Fruit fly (Drosophila melanogaster) whole organism, embryonic: ENCODE results near the gene tra.
A peak's percentile ranks its signal among the peaks of the same experiment; 100 is the strongest.

Experiments used
- Bgb ChIP-seq: fragments of 200-800 bp; sonication (Bioruptor generic); IDR thresholded peaks from 2 replicates; pipeline ENCODE4 v1.3.6; 2022; ENCODE audit warnings: missing biosample characterization, missing genetic modification characterization; ENCODE audit not compliant: partially characterized antibody
- C15 ChIP-seq: fragments of 200-800 bp; sonication (Bioruptor generic); IDR thresholded peaks from 3 replicates; pipeline ENCODE4 v1.3.6; 2022; ENCODE audit warnings: missing biosample characterization, missing genetic modification characterization
- CG1024 ChIP-seq: fragments of 200-800 bp; sonication (Bioruptor generic); IDR thresholded peaks from 2 replicates; pipeline ENCODE4 v1.3.6; 2022; ENCODE audit warnings: missing biosample characterization, missing genetic modification characterization
- CG10654 ChIP-seq: fragments of 200-800 bp; sonication (Bioruptor generic); optimal IDR thresholded peaks from 2 replicates; lab custom pipeline; 2016; ENCODE audit warnings: missing biosample characterization, missing genetic modification characterization
- CG12236 ChIP-seq: fragments of 200-800 bp; sonication (Bioruptor generic); optimal IDR thresholded peaks from 2 replicates; lab custom pipeline; 2016; ENCODE audit warnings: missing biosample characterization, missing genetic modification characterization
- CG12391 ChIP-seq: fragments of 200-800 bp; sonication (Bioruptor generic); optimal IDR thresholded peaks from 3 replicates; lab custom pipeline; 2018; ENCODE audit warnings: missing biosample characterization, mild to moderate bottlenecking, missing genetic modification characterization, moderate library complexity
- CG14667 ChIP-seq: fragments of 200-800 bp; sonication (Bioruptor generic); IDR thresholded peaks from 2 replicates; pipeline ENCODE4 v1.3.6; 2022; ENCODE audit warnings: missing biosample characterization, missing genetic modification characterization
- CG15479 ChIP-seq: fragments of 200-800 bp; sonication (Bioruptor generic); optimal IDR thresholded peaks from 3 replicates; lab custom pipeline; 2019; ENCODE audit warnings: missing biosample characterization, mild to moderate bottlenecking, missing genetic modification characterization, moderate library complexity
- CG17328 ChIP-seq: fragments of 200-800 bp; sonication (Bioruptor generic); IDR thresholded peaks from 2 replicates; pipeline ENCODE4 v1.3.6; 2022; ENCODE audit warnings: missing biosample characterization, missing genetic modification characterization
- CG17361 ChIP-seq: fragments of 200-800 bp; sonication (Bioruptor generic); IDR thresholded peaks from 3 replicates; pipeline ENCODE4 v1.3.6; 2022; ENCODE audit warnings: missing biosample characterization, missing genetic modification characterization
- CG17612 ChIP-seq: fragments of 200-800 bp; sonication (Bioruptor generic); IDR thresholded peaks from 2 replicates; pipeline ENCODE4 v1.3.6; 2022; ENCODE audit warnings: missing biosample characterization, missing genetic modification characterization
- CG18262 ChIP-seq: fragments of 200-800 bp; optimal IDR thresholded peaks from 3 replicates; lab custom pipeline; 2019; ENCODE audit warnings: missing biosample characterization, mild to moderate bottlenecking, missing genetic modification characterization, moderate library complexity
- CG18619 ChIP-seq: fragments of 200-800 bp; sonication (Bioruptor generic); optimal IDR thresholded peaks from 3 replicates; lab custom pipeline; 2017; ENCODE audit warnings: missing biosample characterization, mild to moderate bottlenecking, missing genetic modification characterization
- CG2875 ChIP-seq: fragments of 200-800 bp; sonication (Bioruptor generic); optimal IDR thresholded peaks from 2 replicates; lab custom pipeline; 2017; ENCODE audit warnings: missing biosample characterization, mild to moderate bottlenecking, missing genetic modification characterization, missing genetic modification reagents
- CG3838 ChIP-seq: fragments of 200-800 bp; sonication (Bioruptor generic); optimal IDR thresholded peaks from 3 replicates; lab custom pipeline; 2016; ENCODE audit warnings: missing biosample characterization, missing genetic modification characterization
- CG6689 ChIP-seq: fragments of 200-800 bp; sonication (Bioruptor generic); IDR thresholded peaks from 2 replicates; pipeline ENCODE4 v1.3.6; 2022; ENCODE audit warnings: missing biosample characterization, missing genetic modification characterization
- CG7271 ChIP-seq: fragments of 200-800 bp; sonication (Bioruptor generic); optimal IDR thresholded peaks from 2 replicates; lab custom pipeline; 2018; ENCODE audit warnings: missing biosample characterization, mild to moderate bottlenecking, missing genetic modification characterization, moderate library complexity
- CG7556 ChIP-seq: fragments of 200-800 bp; sonication (Bioruptor generic); optimal IDR thresholded peaks from 2 replicates; lab custom pipeline; 2017; ENCODE audit warnings: missing biosample characterization, mild to moderate bottlenecking, missing genetic modification characterization
- CG8765 ChIP-seq: fragments of 200-800 bp; sonication (Bioruptor generic); IDR thresholded peaks from 2 replicates; pipeline ENCODE4 v1.3.6; 2022; ENCODE audit warnings: missing biosample characterization, missing genetic modification characterization
- CG9876 ChIP-seq: fragments of 200-800 bp; sonication (Bioruptor generic); optimal IDR thresholded peaks from 2 replicates; lab custom pipeline; 2016; ENCODE audit warnings: missing biosample characterization, missing genetic modification characterization
- Camta ChIP-seq: fragments of 200-800 bp; sonication (Bioruptor generic); optimal IDR thresholded peaks from 2 replicates; lab custom pipeline; 2016; ENCODE audit warnings: missing biosample characterization, missing genetic modification characterization
- CkIIα-i1 ChIP-seq: fragments of 200-800 bp; sonication (Bioruptor generic); IDR thresholded peaks from 2 replicates; pipeline ENCODE4 v1.3.6; 2022; ENCODE audit warnings: missing biosample characterization, missing genetic modification characterization
- Deaf1 ChIP-seq: fragments of 200-800 bp; optimal IDR thresholded peaks from 3 replicates; lab custom pipeline; 2019; ENCODE audit warnings: missing biosample characterization, mild to moderate bottlenecking, missing genetic modification characterization, moderate library complexity
- E2f2 ChIP-seq: fragments of 200-800 bp; sonication (Bioruptor generic); IDR thresholded peaks from 2 replicates; pipeline ENCODE4 v1.3.6; 2022; ENCODE audit warnings: missing biosample characterization, missing genetic modification characterization
- Ets65A ChIP-seq: fragments of 200-800 bp; sonication (Bioruptor generic); peaks from one replicate; lab custom pipeline; 2016; ENCODE audit warnings: missing biosample characterization, missing genetic modification characterization
- H15 ChIP-seq: fragments of 200-800 bp; sonication (Bioruptor generic); IDR thresholded peaks from 3 replicates; pipeline ENCODE4 v1.3.6; 2022; ENCODE audit warnings: missing biosample characterization, missing genetic modification characterization
- HmgZ ChIP-seq: fragments of 200-800 bp; sonication (Bioruptor generic); optimal IDR thresholded peaks from 2 replicates; lab custom pipeline; 2018; ENCODE audit warnings: missing biosample characterization, mild to moderate bottlenecking, missing genetic modification characterization
- Hsf ChIP-seq: fragments of 200-800 bp; sonication (Bioruptor generic); optimal IDR thresholded peaks from 3 replicates; lab custom pipeline; 2016; ENCODE audit warnings: missing biosample characterization, missing genetic modification characterization
- Meics ChIP-seq: fragments of 200-800 bp; sonication (Bioruptor generic); optimal IDR thresholded peaks from 2 replicates; lab custom pipeline; 2017; ENCODE audit warnings: missing biosample characterization, mild to moderate bottlenecking, missing genetic modification characterization
- Neu2 ChIP-seq: fragments of 200-800 bp; sonication (Bioruptor generic); optimal IDR thresholded peaks from 3 replicates; lab custom pipeline; 2016; ENCODE audit warnings: missing biosample characterization, missing genetic modification characterization, borderline replicate concordance
- NfI ChIP-seq: fragments of 200-800 bp; sonication (Bioruptor generic); optimal IDR thresholded peaks from 3 replicates; lab custom pipeline; 2018; ENCODE audit warnings: missing biosample characterization, mild to moderate bottlenecking, missing genetic modification characterization, moderate library complexity
- Six4 ChIP-seq: fragments of 200-800 bp; sonication (Bioruptor generic); optimal IDR thresholded peaks from 2 replicates; lab custom pipeline; 2016; ENCODE audit warnings: missing biosample characterization, missing genetic modification characterization
- Trl ChIP-seq, 3 experiments: fragments of >200 bp in 2 of 3; fragments of 200-800 bp in 1 of 3; sonication (Bioruptor generic) in 1 of 3; optimal IDR thresholded peaks; 2 replicates in 1 of 3; 3 replicates in 2 of 3; lab custom pipeline; 2016 to 2017; ENCODE audit warnings: missing biosample characterization in 1 of 3, missing genetic modification characterization in 1 of 3
- Xbp1 ChIP-seq: fragments of 200-800 bp; sonication (Bioruptor generic); optimal IDR thresholded peaks from 3 replicates; lab custom pipeline; 2016; ENCODE audit warnings: missing biosample characterization, mild to moderate bottlenecking, missing genetic modification characterization
- amos ChIP-seq: fragments of 200-800 bp; sonication (Bioruptor generic); IDR thresholded peaks from 2 replicates; pipeline ENCODE4 v1.3.6; 2022; ENCODE audit warnings: missing biosample characterization, missing genetic modification characterization; ENCODE audit not compliant: partially characterized antibody
- ara ChIP-seq: fragments of 200-800 bp; sonication (Bioruptor generic); IDR thresholded peaks from 2 replicates; pipeline ENCODE4 v1.3.6; 2022; ENCODE audit warnings: missing biosample characterization, missing genetic modification characterization
- chinmo ChIP-seq: fragments of 200-800 bp; sonication (Bioruptor generic); IDR thresholded peaks from 4 replicates; pipeline ENCODE4 v1.3.6; 2022; ENCODE audit warnings: missing biosample characterization, missing genetic modification characterization; ENCODE audit not compliant: partially characterized antibody
- ci ChIP-seq: fragments of 200-800 bp; sonication (Bioruptor generic); IDR thresholded peaks from 3 replicates; pipeline ENCODE4 v1.3.6; 2022; ENCODE audit warnings: missing biosample characterization, missing genetic modification characterization
- fd3F ChIP-seq: fragments of 200-800 bp; sonication (Bioruptor generic); optimal IDR thresholded peaks from 2 replicates; lab custom pipeline; 2018; ENCODE audit warnings: missing biosample characterization, mild to moderate bottlenecking, missing genetic modification characterization, moderate library complexity
- h ChIP-seq: fragments of >200 bp; optimal IDR thresholded peaks from 2 replicates; lab custom pipeline; 2017
- her ChIP-seq: fragments of 200-800 bp; sonication (Bioruptor generic); optimal IDR thresholded peaks from 2 replicates; lab custom pipeline; 2016; ENCODE audit warnings: missing biosample characterization, missing genetic modification characterization
- kah ChIP-seq: fragments of 200-800 bp; sonication (Bioruptor generic); optimal IDR thresholded peaks from 2 replicates; lab custom pipeline; 2018; ENCODE audit warnings: missing biosample characterization, mild to moderate bottlenecking, missing genetic modification characterization
- kay ChIP-seq: fragments of 200-800 bp; sonication (Bioruptor generic); optimal IDR thresholded peaks from 2 replicates; lab custom pipeline; 2016; ENCODE audit warnings: missing biosample characterization, missing genetic modification characterization
- knrl ChIP-seq: fragments of 200-800 bp; sonication (Bioruptor generic); IDR thresholded peaks from 3 replicates; pipeline ENCODE4 v1.3.6; 2022; ENCODE audit warnings: missing biosample characterization, missing genetic modification characterization; ENCODE audit not compliant: partially characterized antibody
- nmo ChIP-seq: fragments of 200-800 bp; sonication (Bioruptor generic); optimal IDR thresholded peaks from 2 replicates; lab custom pipeline; 2018; ENCODE audit warnings: missing biosample characterization, mild to moderate bottlenecking, missing genetic modification characterization, moderate library complexity
- odd ChIP-seq: fragments of 200-800 bp; sonication (Bioruptor generic); optimal IDR thresholded peaks from 2 replicates; lab custom pipeline; 2017; ENCODE audit warnings: missing biosample characterization, mild to moderate bottlenecking, missing genetic modification characterization
- pan ChIP-seq, 4 experiments: fragments of >200 bp in 3 of 4; fragments of 200-800 bp in 1 of 4; sonication (Bioruptor generic) in 1 of 4; optimal IDR thresholded peaks in 3 of 4; IDR thresholded peaks in 1 of 4; 2 replicates each; pipeline versions ENCODE4 v1.3.6 to Lab custom; 2017 to 2022; ENCODE audit warnings: missing biosample characterization in 2 of 4, missing genetic modification characterization in 2 of 4, mixed read lengths in 1 of 4
- prd ChIP-seq, 3 experiments: fragments of >200 bp in 2 of 3; fragments of 200-800 bp in 1 of 3; sonication (Bioruptor generic) in 1 of 3; optimal IDR thresholded peaks in 2 of 3; IDR thresholded peaks in 1 of 3; 2 replicates in 2 of 3; 3 replicates in 1 of 3; pipeline versions ENCODE4 v1.3.6 to Lab custom; 2017 to 2022; ENCODE audit warnings: missing biosample characterization in 1 of 3, missing genetic modification characterization in 1 of 3
- seq ChIP-seq: fragments of 200-800 bp; sonication (Bioruptor generic); IDR thresholded peaks from 2 replicates; pipeline ENCODE4 v1.3.6; 2022; ENCODE audit warnings: missing biosample characterization, missing genetic modification characterization
- zen ChIP-seq: fragments of 200-800 bp; sonication (Bioruptor generic); optimal IDR thresholded peaks from 3 replicates; lab custom pipeline; 2018; ENCODE audit warnings: missing biosample characterization, mild to moderate bottlenecking, missing genetic modification characterization, moderate library complexity

tra gene

DNA sequence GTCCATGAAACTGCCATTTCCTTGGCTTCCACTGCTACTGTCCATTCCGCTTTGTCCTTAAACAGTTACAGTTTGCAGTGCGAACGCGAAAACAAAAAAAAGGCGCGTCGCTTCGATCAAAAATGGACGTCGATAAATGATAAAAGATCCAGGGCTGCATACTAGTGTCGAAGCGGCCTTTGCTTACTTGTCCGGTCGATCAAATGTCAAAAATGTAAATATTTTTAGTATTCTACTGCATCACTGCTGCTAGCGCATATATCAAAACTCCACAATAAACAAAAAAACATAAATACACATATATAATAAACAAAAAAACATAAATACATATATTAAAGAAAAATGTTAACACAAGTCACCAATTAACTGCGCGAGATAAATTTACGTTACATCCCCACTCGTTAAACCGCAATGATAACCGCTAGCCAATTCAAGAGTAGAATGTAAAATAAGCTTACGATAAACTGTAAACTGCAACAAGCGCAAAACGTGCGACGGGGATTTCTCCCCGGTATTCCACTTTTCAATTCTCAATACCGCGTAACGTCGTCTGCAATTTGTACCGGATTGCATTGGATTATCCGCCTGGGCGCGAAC, 4.2 kb upstream of the tra start, which contains the start of the genes spd-2 and Apl (continued):
- TF ChIP-seq CG10654 (GFP tag; lab: Kevin White, UChicago) (no peak), prd (optimal IDR thresholded peaks at IDR 0.05; lab: Kevin White, UChicago) (no peak), prd (GFP tag; IDR thresholded peaks at IDR 0.05; lab: Robert Waterston, UW) (no peak), CG9876 (GFP tag; lab: Kevin White, UChicago) (no peak), chinmo (GFP tag; lab: Robert Waterston, UW) (peak; percentile 82; the same call in 1 of the 4 replicates), CG17361 (GFP tag; lab: Robert Waterston, UW) (0 out of 3 replicates have a peak, but pooled peaks have one; percentile 17), kah (GFP tag; lab: Kevin White, UChicago) (no peak), odd (GFP tag; lab: Kevin White, UChicago) (no peak), CG6689 (GFP tag; lab: Robert Waterston, UW) (no peak), nmo (GFP tag; lab: Kevin White, UChicago) (peak; percentile 27), h (lab: Kevin White, UChicago) (no peak), E2f2 (peak; percentile 75), CG3838 (no peak), CG17612 (GFP tag; lab: Robert Waterston, UW) (no peak), CG7271 (no peak), CG1024 (GFP tag; lab: Robert Waterston, UW) (no peak), CG2875 (GFP tag; lab: Kevin White, UChicago) (no peak), Ets65A (no peak), kay (GFP tag; lab: Kevin White, UChicago) (no peak), CG12236 (GFP tag; lab: Kevin White, UChicago) (no peak), CG15479 (GFP tag; lab: Kevin White, UChicago) (no peak), Meics (GFP tag; lab: Kevin White, UChicago) (no peak), Trl (optimal IDR thresholded peaks at IDR 0.05; lab: Kevin White, UChicago) (no peak), Trl (GFP tag; optimal IDR thresholded peaks at IDR 0.05; lab: Kevin White, UChicago) (no peak), NfI (GFP tag; lab: Kevin White, UChicago) (no peak), CG12391 (no peak), Xbp1 (no peak), Neu2 (GFP tag; lab: Kevin White, UChicago) (no peak), knrl (GFP tag; lab: Robert Waterston, UW) (peak; percentile 59), CG18619 (GFP tag; lab: Kevin White, UChicago) (no peak), ara (GFP tag; lab: Robert Waterston, UW) (no peak), CG14667 (GFP tag; lab: Robert Waterston, UW) (no peak), HmgZ (peak; percentile 29), Six4 (no peak), Camta (GFP tag; lab: Kevin White, UChicago) (no peak), amos (GFP tag; lab: Robert Waterston, UW) (peak; percentile 57), ci (GFP tag; lab: Robert Waterston, UW) (no peak), fd3F (GFP tag; lab: Kevin White, UChicago) (no peak), CG17328 (GFP tag; lab: Robert Waterston, UW) (no peak), C15 (GFP tag; lab: Robert Waterston, UW) (no peak), CkIIα-i1 (GFP tag; lab: Robert Waterston, UW) (no peak), Bgb (GFP tag; lab: Robert Waterston, UW) (peak; percentile 60), H15 (GFP tag; lab: Robert Waterston, UW) (no peak), her (GFP tag; lab: Kevin White, UChicago) (no peak), zen (tag; lab: Kevin White, UChicago) (no peak), Hsf (no peak), CG8765 (no peak), CG18262 (no peak), CG7556 (GFP tag; lab: Kevin White, UChicago) (no peak), seq (GFP tag; lab: Robert Waterston, UW) (no peak), Deaf1 (tag; lab: Kevin White, UChicago) (no peak), pan (optimal IDR thresholded peaks at IDR 0.05; lab: Kevin White, UChicago) (no peak), pan (GFP tag; optimal IDR thresholded peaks at IDR 0.05 in 1 of 2, IDR thresholded peaks at IDR 0.05 in 1 of 2) (no peak)
